Worm (Caenorhabditis elegans) whole organism, L1 larva: Measurements from ENCODE around the gene F27E5.8.

ENCODE experiments used
- C04F5.9 ChIP-seq: sonication (generic microtip); optimal IDR thresholded peaks from 2 replicates; lab custom pipeline; 2016; ENCODE audit warnings: missing genetic modification characterization, missing compliant biosample characterization
- C34B4.2 ChIP-seq: sonication (generic microtip); optimal IDR thresholded peaks from 2 replicates; lab custom pipeline; 2017; ENCODE audit warnings: mild to moderate bottlenecking, missing genetic modification characterization, missing compliant biosample characterization
- aha-1 ChIP-seq: fragments of 150-350 bp; optimal IDR thresholded peaks from 2 replicates; lab custom pipeline; 2014; ENCODE audit warnings: missing biosample characterization, missing genetic modification characterization
- alr-1 ChIP-seq: fragments of 200-800 bp; sonication (Bioruptor generic); optimal IDR thresholded peaks from 2 replicates; lab custom pipeline; 2018; ENCODE audit warnings: borderline replicate concordance, mild to moderate bottlenecking, missing genetic modification characterization, missing compliant biosample characterization
- aly-2 ChIP-seq: fragments of 150-350 bp; optimal IDR thresholded peaks from 2 replicates; lab custom pipeline; 2014; ENCODE audit warnings: missing biosample characterization, missing genetic modification characterization
- ama-1 ChIP-seq: fragments of 150-350 bp; optimal IDR thresholded peaks from 2 replicates; lab custom pipeline; 2014
- ceh-8 ChIP-seq: fragments of 200-800 bp; sonication (Bioruptor generic); optimal IDR thresholded peaks from 2 replicates; lab custom pipeline; 2018; ENCODE audit warnings: mild to moderate bottlenecking, missing genetic modification characterization, moderate library complexity, missing compliant biosample characterization
- ceh-88 ChIP-seq: fragments of 200-800 bp; sonication (Bioruptor generic); IDR thresholded peaks from 2 replicates; pipeline ENCODE4 v1.3.6; 2022; ENCODE audit warnings: missing genetic modification characterization, missing compliant biosample characterization
- dsc-1 ChIP-seq: sonication (generic microtip); optimal IDR thresholded peaks from 2 replicates; lab custom pipeline; 2016; ENCODE audit warnings: mild to moderate bottlenecking, missing genetic modification characterization, missing compliant biosample characterization
- efl-1 ChIP-seq, 4 experiments: fragments of 150-350 bp; optimal IDR thresholded peaks in 3 of 4; peaks in 1 of 4; 1 replicate in 1 of 4; 2 replicates in 3 of 4; lab custom pipeline; 2014; ENCODE audit warnings: missing biosample characterization in 2 of 4, missing genetic modification characterization in 2 of 4, missing genetic modification reagents in 2 of 4
- efl-3 ChIP-seq: fragments of 200-800 bp; sonication (Bioruptor generic); optimal IDR thresholded peaks from 2 replicates; lab custom pipeline; 2018; ENCODE audit warnings: mild to moderate bottlenecking, missing genetic modification characterization, missing compliant biosample characterization
- egl-27 ChIP-seq, 2 experiments: fragments of 150-350 bp in 1 of 2; sonication (generic microtip); optimal IDR thresholded peaks; 3 replicates each; lab custom pipeline; 2017 to 2018; ENCODE audit warnings: missing biosample characterization in 2 of 2, missing genetic modification characterization in 2 of 2, missing genetic modification reagents in 2 of 2
- elt-3 ChIP-seq, 6 experiments: fragments of 150-350 bp in 1 of 6; sonication (generic microtip); optimal IDR thresholded peaks; 2 replicates each; lab custom pipeline; 2017 to 2018; ENCODE audit warnings: missing biosample characterization in 6 of 6, missing genetic modification characterization in 6 of 6, inconsistent platforms in 1 of 6
- fkh-8 ChIP-seq: sonication (generic microtip); optimal IDR thresholded peaks from 2 replicates; lab custom pipeline; 2016; ENCODE audit warnings: mild to moderate bottlenecking, missing genetic modification characterization, missing compliant biosample characterization
- fos-1 ChIP-seq: fragments of 150-350 bp; optimal IDR thresholded peaks from 2 replicates; lab custom pipeline; 2014; ENCODE audit warnings: missing biosample characterization, missing genetic modification characterization
- grh-1 ChIP-seq: fragments of 200-800 bp; sonication (Bioruptor generic); IDR thresholded peaks from 2 replicates; pipeline ENCODE4 v1.3.6; 2022; ENCODE audit warnings: missing genetic modification reagents, missing genetic modification characterization, missing compliant biosample characterization
- hlh-17 ChIP-seq: fragments of 200-800 bp; sonication (Bioruptor generic); optimal IDR thresholded peaks from 2 replicates; lab custom pipeline; 2018; ENCODE audit warnings: missing genetic modification characterization, mild to moderate bottlenecking, missing compliant biosample characterization, moderate library complexity, borderline replicate concordance
- irx-1 ChIP-seq: sonication (generic microtip); optimal IDR thresholded peaks from 2 replicates; lab custom pipeline; 2016; ENCODE audit warnings: missing genetic modification characterization, missing compliant biosample characterization
- isw-1 ChIP-seq: fragments of 200-800 bp; sonication (Bioruptor generic); IDR thresholded peaks from 2 replicates; pipeline ENCODE4 v1.3.6; 2022; ENCODE audit warnings: missing genetic modification characterization, missing compliant biosample characterization
- jun-1 ChIP-seq: fragments of 150-350 bp; optimal IDR thresholded peaks from 2 replicates; lab custom pipeline; 2014; ENCODE audit warnings: missing biosample characterization, missing genetic modification reagents, missing genetic modification characterization
- lin-14 ChIP-seq: fragments of 200-800 bp; sonication (Bioruptor generic); optimal IDR thresholded peaks from 2 replicates; lab custom pipeline; 2018; ENCODE audit warnings: mild to moderate bottlenecking, missing genetic modification characterization, moderate library complexity, missing compliant biosample characterization
- lin-15B ChIP-seq: fragments of 150-350 bp; sonication (generic microtip); optimal IDR thresholded peaks from 3 replicates; lab custom pipeline; 2014; ENCODE audit warnings: missing biosample characterization, missing genetic modification characterization
- lir-3 ChIP-seq: sonication (generic microtip); optimal IDR thresholded peaks from 2 replicates; lab custom pipeline; 2016; ENCODE audit warnings: mild to moderate bottlenecking, missing genetic modification characterization, moderate library complexity, missing compliant biosample characterization; ENCODE audit not compliant: poor library complexity
- lsy-2 ChIP-seq, 2 experiments: fragments of 150-350 bp; optimal IDR thresholded peaks; 2 replicates each; lab custom pipeline; 2014; ENCODE audit warnings: missing biosample characterization in 2 of 2, missing genetic modification characterization in 2 of 2
- mab-9 ChIP-seq: fragments of 200-800 bp; sonication (Bioruptor generic); IDR thresholded peaks from 2 replicates; pipeline ENCODE4 v1.3.6; 2022; ENCODE audit warnings: missing genetic modification reagents, missing genetic modification characterization, missing compliant biosample characterization
- mdl-1 ChIP-seq, 2 experiments: fragments of 150-350 bp; optimal IDR thresholded peaks; 2 replicates each; lab custom pipeline; 2014 to 2017; ENCODE audit warnings: missing biosample characterization in 2 of 2, missing genetic modification characterization in 2 of 2, inconsistent platforms in 1 of 2
- mef-2 ChIP-seq: fragments of 150-350 bp; optimal IDR thresholded peaks from 2 replicates; lab custom pipeline; 2014; ENCODE audit warnings: missing biosample characterization, missing genetic modification characterization
- mep-1 ChIP-seq: fragments of 150-350 bp; optimal IDR thresholded peaks from 2 replicates; lab custom pipeline; 2014; ENCODE audit warnings: missing biosample characterization, missing genetic modification characterization
- nhr-11 ChIP-seq: fragments of 150-350 bp; optimal IDR thresholded peaks from 2 replicates; lab custom pipeline; 2014; ENCODE audit warnings: missing biosample characterization, missing genetic modification characterization
- nhr-12 ChIP-seq: sonication (generic microtip); optimal IDR thresholded peaks from 2 replicates; lab custom pipeline; 2017; ENCODE audit warnings: missing biosample characterization, missing genetic modification characterization
- nhr-19 ChIP-seq: fragments of 200-800 bp; sonication (Bioruptor generic); conservative IDR thresholded peaks from 2 replicates; pipeline ENCODE4 v1.3.6; 2022; ENCODE audit warnings: missing genetic modification characterization, missing compliant biosample characterization
- nhr-20 ChIP-seq: sonication (generic microtip); optimal IDR thresholded peaks from 2 replicates; lab custom pipeline; 2016; ENCODE audit warnings: mild to moderate bottlenecking, missing genetic modification characterization, missing compliant biosample characterization
- nhr-237 ChIP-seq: fragments of 150-350 bp; optimal IDR thresholded peaks from 2 replicates; lab custom pipeline; 2014; ENCODE audit warnings: missing biosample characterization, missing genetic modification characterization
- nhr-47 ChIP-seq: sonication (generic microtip); optimal IDR thresholded peaks from 2 replicates; lab custom pipeline; 2016; ENCODE audit warnings: mild to moderate bottlenecking, missing genetic modification characterization, moderate library complexity, missing compliant biosample characterization
- nhr-85 ChIP-seq: sonication (generic microtip); peaks from one replicate; lab custom pipeline; 2016; ENCODE audit warnings: missing genetic modification characterization, inconsistent platforms, missing compliant biosample characterization
- nhr-90 ChIP-seq: sonication (generic microtip); optimal IDR thresholded peaks from 2 replicates; lab custom pipeline; 2016; ENCODE audit warnings: mild to moderate bottlenecking, missing genetic modification characterization, missing compliant biosample characterization; ENCODE audit not compliant: poor library complexity
- pag-3 ChIP-seq: sonication (generic microtip); optimal IDR thresholded peaks from 2 replicates; lab custom pipeline; 2017; ENCODE audit warnings: missing genetic modification characterization, mild to moderate bottlenecking, missing compliant biosample characterization, antibody characterized with exemption, borderline replicate concordance; ENCODE audit not compliant: insufficient read depth
- pax-3 ChIP-seq: fragments of 200-800 bp; sonication (Bioruptor generic); optimal IDR thresholded peaks from 2 replicates; lab custom pipeline; 2018; ENCODE audit warnings: mild to moderate bottlenecking, missing genetic modification characterization, moderate library complexity, missing compliant biosample characterization
- pqm-1 ChIP-seq: sonication (generic microtip); optimal IDR thresholded peaks from 3 replicates; lab custom pipeline; 2017; ENCODE audit warnings: missing biosample characterization, missing genetic modification characterization
- snu-23 ChIP-seq: sonication (generic microtip); optimal IDR thresholded peaks from 2 replicates; lab custom pipeline; 2016; ENCODE audit warnings: missing genetic modification characterization, missing compliant biosample characterization
- sptf-1 ChIP-seq: fragments of 150-350 bp; optimal IDR thresholded peaks from 2 replicates; lab custom pipeline; 2014; ENCODE audit warnings: missing biosample characterization, missing genetic modification characterization
- tbx-2 ChIP-seq: sonication (generic microtip); optimal IDR thresholded peaks from 2 replicates; lab custom pipeline; 2016; ENCODE audit warnings: missing genetic modification characterization, missing compliant biosample characterization
- unc-130 ChIP-seq: fragments of 150-350 bp; optimal IDR thresholded peaks from 2 replicates; lab custom pipeline; 2017; ENCODE audit warnings: missing biosample characterization, missing genetic modification characterization, inconsistent platforms
- unc-30 ChIP-seq: sonication (generic microtip); optimal IDR thresholded peaks from 2 replicates; lab custom pipeline; 2017; ENCODE audit warnings: missing biosample characterization, missing genetic modification characterization
- unc-86 ChIP-seq: sonication (generic microtip); optimal IDR thresholded peaks from 2 replicates; lab custom pipeline; 2016; ENCODE audit warnings: missing genetic modification characterization, missing compliant biosample characterization
- vab-15 ChIP-seq: sonication (generic microtip); optimal IDR thresholded peaks from 2 replicates; lab custom pipeline; 2017; ENCODE audit warnings: missing genotype, mild to moderate bottlenecking, missing genetic modification characterization, missing compliant biosample characterization
- zag-1 ChIP-seq: fragments of 150-350 bp; optimal IDR thresholded peaks from 2 replicates; lab custom pipeline; 2014; ENCODE audit warnings: missing biosample characterization, missing genetic modification characterization
- zip-4 ChIP-seq: fragments of 200-800 bp; sonication (Bioruptor generic); optimal IDR thresholded peaks from 2 replicates; lab custom pipeline; 2018; ENCODE audit warnings: mild to moderate bottlenecking, missing genetic modification characterization, moderate library complexity, missing compliant biosample characterization
- ztf-11 ChIP-seq, 2 experiments: sonication (generic microtip); optimal IDR thresholded peaks; 2 replicates each; lab custom pipeline; 2016 to 2017; ENCODE audit warnings: missing genetic modification characterization in 2 of 2, missing biosample characterization in 1 of 2, missing compliant biosample characterization in 1 of 2
- ztf-4 ChIP-seq: fragments of 150-350 bp; optimal IDR thresholded peaks from 2 replicates; lab custom pipeline; 2014; ENCODE audit warnings: missing biosample characterization, missing genetic modification characterization

The F27E5.8 gene

DNA sequence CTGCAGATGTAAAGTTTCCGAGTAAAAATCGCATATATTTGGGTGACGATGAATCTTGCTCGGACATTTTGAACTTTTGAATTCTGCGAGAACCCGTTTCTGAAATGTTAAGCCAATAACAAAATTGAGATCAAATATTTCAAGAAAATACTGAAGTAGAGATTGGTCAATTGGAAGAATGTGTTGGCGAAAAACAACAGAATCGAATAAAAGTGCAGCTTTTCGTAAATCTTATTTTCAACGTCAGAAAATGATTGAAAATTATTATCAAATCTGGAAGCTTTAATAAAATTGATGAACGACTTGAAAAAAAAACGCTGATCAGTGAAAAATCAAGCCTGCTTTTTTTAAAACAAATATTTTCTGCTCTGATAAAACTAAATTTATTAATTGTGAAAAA, at the start of gene F27E5.8:
F27E5.8 (minus strand) TSS at position 101 of the 400 bp plus-strand sequence.
- TF ChIP-seq nhr-85 = no peak
- TF ChIP-seq pqm-1 (tag; lab: Kevin White, UChicago) = no peak
- TF ChIP-seq nhr-237 = no peak
- TF ChIP-seq hlh-17 = no peak
- no peak for TF ChIP-seq egl-27 (tag; optimal IDR thresholded peaks at IDR 0.05; lab: Kevin White, UChicago)
- TF ChIP-seq zip-4 = no peak
- no peak for TF ChIP-seq nhr-47 (tag; lab: Kevin White, UChicago)
- TF ChIP-seq aly-2 (tag; lab: Kevin White, UChicago) = no peak
- no peak for TF ChIP-seq C04F5.9
- no peak for TF ChIP-seq mdl-1 (tag; optimal IDR thresholded peaks at IDR 0.05; lab: Kevin White, UChicago)

DNA sequence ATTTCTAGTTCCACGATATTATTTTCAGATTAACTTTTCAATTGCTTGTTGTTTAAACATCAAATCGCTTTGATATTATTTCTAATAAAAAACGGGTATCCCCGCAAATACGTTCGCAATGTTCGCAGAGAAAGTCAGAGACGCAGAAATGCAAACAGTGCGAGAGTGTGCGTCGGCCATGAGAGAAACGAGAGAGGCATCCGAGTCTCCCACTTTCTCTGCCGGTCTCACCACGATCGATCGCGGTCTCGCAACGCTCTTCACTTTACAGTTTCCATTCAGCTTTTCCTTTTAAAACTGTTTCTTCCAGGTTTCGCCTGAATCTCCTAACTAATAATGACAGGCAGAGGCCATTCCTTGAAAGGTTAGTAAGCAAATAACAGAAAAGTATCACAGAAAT, 47.0 kb upstream of the F27E5.8 start, which contains the start of gene F33H1.4:
F33H1.4 (plus strand) TSS at position 311 of the 400 bp plus-strand sequence.
- TF ChIP-seq elt-3 (tag; optimal IDR thresholded peaks at IDR 0.05; lab: Kevin White, UChicago) (peak in 1 of 6 experiments; percentile 22), lin-15B (tag; lab: Kevin White, UChicago) (peak; percentile 87), C34B4.2 (tag; lab: Kevin White, UChicago) (no peak), nhr-90 (tag; lab: Kevin White, UChicago) (peak; percentile 28), lir-3 (tag; lab: Kevin White, UChicago) (no peak), mab-9 (GFP tag; lab: Robert Waterston, UW) (no peak), ztf-11 (tag; optimal IDR thresholded peaks at IDR 0.05; lab: Kevin White, UChicago) (no peak), ama-1 (no peak), nhr-20 (tag; lab: Kevin White, UChicago) (peak; percentile 48), sptf-1 (tag; lab: Kevin White, UChicago) (no peak), dsc-1 (no peak), pax-3 (no peak), nhr-12 (tag; lab: Kevin White, UChicago) (no peak), mdl-1 (tag; optimal IDR thresholded peaks at IDR 0.05; lab: Kevin White, UChicago) (peak in 1 of 2 experiments; percentile 19), ztf-4 (no peak), mep-1 (tag; lab: Kevin White, UChicago) (peak; percentile 70), isw-1 (no peak), ceh-8 (GFP tag; lab: Kevin White, UChicago) (no peak), lin-14 (GFP tag; lab: Kevin White, UChicago) (peak; percentile 89), unc-30 (tag; lab: Kevin White, UChicago) (no peak), nhr-19 (peak; percentile 17), mef-2 (tag; lab: Kevin White, UChicago) (no peak), ceh-88 (no peak), zag-1 (tag; lab: Kevin White, UChicago) (no peak), tbx-2 (tag; lab: Kevin White, UChicago) (no peak), jun-1 (tag; lab: Kevin White, UChicago) (peak; percentile 8), efl-3 (GFP tag; lab: Kevin White, UChicago) (no peak), pqm-1 (tag; lab: Kevin White, UChicago) (no peak), hlh-17 (no peak), fkh-8 (tag; lab: Kevin White, UChicago) (peak; percentile 50), alr-1 (no peak), nhr-11 (tag; lab: Kevin White, UChicago) (no peak), aly-2 (tag; lab: Kevin White, UChicago) (peak; percentile 6), fos-1 (tag; lab: Kevin White, UChicago) (no peak), lsy-2 (tag; optimal IDR thresholded peaks at IDR 0.05; lab: Kevin White, UChicago) (peak; percentile 83 to 97), aha-1 (no peak), irx-1 (tag; lab: Kevin White, UChicago) (no peak), nhr-85 (peak; percentile 64), nhr-47 (tag; lab: Kevin White, UChicago) (peak; percentile 61), egl-27 (tag; optimal IDR thresholded peaks at IDR 0.05; lab: Kevin White, UChicago) (no peak), unc-86 (tag; lab: Kevin White, UChicago) (peak; percentile 7), vab-15 (tag; lab: Kevin White, UChicago) (no peak), grh-1 (GFP tag; lab: Robert Waterston, UW) (no peak), efl-1 (optimal IDR thresholded peaks at IDR 0.05; lab: Kevin White, UChicago) (peak; percentile 68 to 84), efl-1 (GFP tag; optimal IDR thresholded peaks at IDR 0.05 in 1 of 2; lab: Kevin White, UChicago) (peak; percentile 50 to 95), unc-130 (tag; lab: Kevin White, UChicago) (no peak), pag-3 (no peak), snu-23 (GFP tag; lab: Kevin White, UChicago) (peak; percentile 65)
